Fruit fly (Drosophila melanogaster) whole organism, embryonic: ENCODE measurements around the gene CG8042.

Experiments
- Abd-B ChIP-seq: fragments of 200-800 bp; sonication (Bioruptor generic); optimal IDR thresholded peaks from 2 replicates; lab custom pipeline; 2018; ENCODE audit warnings: missing biosample characterization, mild to moderate bottlenecking, missing genetic modification characterization, moderate library complexity
- B-H2 ChIP-seq: fragments of 200-800 bp; sonication (Bioruptor generic); optimal IDR thresholded peaks from 2 replicates; lab custom pipeline; 2018; ENCODE audit warnings: missing biosample characterization, mild to moderate bottlenecking, missing genetic modification characterization
- CG10959 ChIP-seq: fragments of 200-800 bp; sonication (Bioruptor generic); IDR thresholded peaks from 2 replicates; pipeline ENCODE4 v1.3.6; 2022; ENCODE audit warnings: missing biosample characterization, missing genetic modification characterization
- CG12659 ChIP-seq: fragments of 200-800 bp; sonication (Bioruptor generic); optimal IDR thresholded peaks from 3 replicates; lab custom pipeline; 2017; ENCODE audit warnings: mild to moderate bottlenecking, missing biosample characterization, missing genetic modification reagents, missing genetic modification characterization
- CG8290 ChIP-seq, 3 experiments: fragments of 200-800 bp; sonication (Bioruptor generic); optimal IDR thresholded peaks; 2 replicates each; lab custom pipeline; 2016 to 2019; ENCODE audit warnings: missing biosample characterization in 3 of 3, missing genetic modification characterization in 3 of 3, mild to moderate bottlenecking in 2 of 3, moderate library complexity in 1 of 3
- Dll ChIP-seq: fragments of 200-800 bp; sonication (Bioruptor generic); IDR thresholded peaks from 4 replicates; pipeline ENCODE4 v1.3.6; 2022; ENCODE audit warnings: missing biosample characterization, missing genetic modification characterization; ENCODE audit not compliant: partially characterized antibody
- Eip74EF ChIP-seq, 2 experiments: fragments of 200-800 bp in 1 of 2; fragments of >200 bp in 1 of 2; sonication (Bioruptor generic) in 1 of 2; optimal IDR thresholded peaks; 2 replicates each; lab custom pipeline; 2017 to 2019; ENCODE audit warnings: missing biosample characterization in 2 of 2, missing genetic modification characterization in 2 of 2, mild to moderate bottlenecking in 1 of 2, moderate library complexity in 1 of 2
- H15 ChIP-seq: fragments of 200-800 bp; sonication (Bioruptor generic); IDR thresholded peaks from 3 replicates; pipeline ENCODE4 v1.3.6; 2022; ENCODE audit warnings: missing biosample characterization, missing genetic modification characterization
- Lhr ChIP-seq: fragments of 200-800 bp; sonication (Bioruptor generic); optimal IDR thresholded peaks from 3 replicates; lab custom pipeline; 2017; ENCODE audit warnings: mild to moderate bottlenecking, missing biosample characterization, missing genetic modification reagents, missing genetic modification characterization
- Myb ChIP-seq: fragments of 200-800 bp; sonication (Bioruptor generic); optimal IDR thresholded peaks from 2 replicates; lab custom pipeline; 2016; ENCODE audit warnings: missing biosample characterization, missing genetic modification characterization
- croc ChIP-seq: fragments of 200-800 bp; sonication (Bioruptor generic); conservative IDR thresholded peaks from 3 replicates; pipeline ENCODE4 v1.3.6; 2022; ENCODE audit warnings: missing biosample characterization, missing genetic modification characterization
- wdn ChIP-seq: fragments of 200-800 bp; sonication (Bioruptor generic); IDR thresholded peaks from 2 replicates; pipeline ENCODE4 v1.3.6; 2022; ENCODE audit warnings: missing biosample characterization, missing genetic modification characterization

dm6 chr3L:7951841-7952240 is 22.9 kb downstream of the CG8042 start:
- no peak for TF ChIP-seq croc
- TF ChIP-seq Eip74EF (GFP tag; optimal IDR thresholded peaks at IDR 0.05; lab: Kevin White, UChicago) = no peak
- TF ChIP-seq Myb (GFP tag; lab: Kevin White, UChicago) = no peak
- no peak for TF ChIP-seq H15 (GFP tag; lab: Robert Waterston, UW)
- no peak for TF ChIP-seq CG12659 (GFP tag; lab: Kevin White, UChicago)
- TF ChIP-seq B-H2 = no peak
- TF ChIP-seq Lhr = no peak
- TF ChIP-seq wdn (GFP tag; lab: Robert Waterston, UW) = no peak
- no peak for TF ChIP-seq CG10959 (GFP tag; lab: Robert Waterston, UW)
- no peak for TF ChIP-seq CG8290 (GFP tag; optimal IDR thresholded peaks at IDR 0.05; lab: Kevin White, UChicago)
- no peak for TF ChIP-seq CG8290 (tag; optimal IDR thresholded peaks at IDR 0.05; lab: Kevin White, UChicago)
- no peak for TF ChIP-seq Abd-B (GFP tag; lab: Kevin White, UChicago)
- no peak for TF ChIP-seq Dll (GFP tag; lab: Robert Waterston, UW)
